Worm (Caenorhabditis elegans): ENCODE data around the gene cyp-29A4.

cyp-29A4 gene

DNA sequence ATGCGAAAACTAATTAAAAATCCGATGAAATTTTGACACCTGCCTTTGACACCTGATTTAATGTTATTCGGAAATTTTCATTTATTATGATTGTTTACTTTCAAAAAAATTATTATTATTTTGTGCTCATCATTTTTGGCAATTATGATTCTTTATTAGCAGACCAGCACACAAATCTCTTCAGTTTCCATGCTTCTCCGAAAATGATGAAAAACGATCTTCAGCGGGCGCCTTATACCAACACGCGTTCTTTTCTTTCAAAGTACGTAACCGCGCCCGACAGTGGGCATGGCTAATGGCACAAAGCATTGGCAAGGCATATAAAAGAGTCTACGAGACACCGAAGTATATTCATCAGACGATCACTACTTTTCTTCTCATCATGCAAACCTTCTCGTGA is 34.7 kb upstream of the cyp-29A4 start, which contains the start of gene idpc-6 (continued):
- TF ChIP-seq ztf-6 (GFP tag; IDR thresholded peaks at IDR 0.05): no peak
- no peak for TF ChIP-seq die-1 (tag; optimal IDR thresholded peaks at IDR 0.05)
- no peak for TF ChIP-seq lin-54 (GFP tag; optimal IDR thresholded peaks at IDR 0.05)
- TF ChIP-seq lir-1 (GFP tag; conservative IDR thresholded peaks at IDR 0.05): no peak
- TF ChIP-seq mes-4 (tag; optimal IDR thresholded peaks at IDR 0.05): no peak

ce11 chrV:9620417-9620816 is 34.1 kb upstream of the cyp-29A4 start:
- TF ChIP-seq aptf-3 (GFP tag; IDR thresholded peaks at IDR 0.05) (0 out of 2 replicates have a peak, but pooled peaks have one; percentile 61), ccch-3 (GFP tag; optimal IDR thresholded peaks at IDR 0.05) (no peak), dpff-1 (tag; optimal IDR thresholded peaks at IDR 0.05) (no peak), ceh-40 (GFP tag; IDR thresholded peaks at IDR 0.05) (no peak), lsl-1 (GFP tag; optimal IDR thresholded peaks at IDR 0.05) (no peak), mes-4 (tag; optimal IDR thresholded peaks at IDR 0.05) (no peak), lir-1 (GFP tag; conservative IDR thresholded peaks at IDR 0.05) (no peak), egrh-3 (GFP tag; IDR thresholded peaks at IDR 0.05) (peak; percentile 86), F52B5.7 (tag; optimal IDR thresholded peaks at IDR 0.05) (no peak), zfh-2 (GFP tag; conservative IDR thresholded peaks at IDR 0.05) (peak; percentile 84), nhr-120 (GFP tag; IDR thresholded peaks at IDR 0.05) (0 out of 2 replicates have a peak, but pooled peaks have one; percentile 41), nfyb-1 (GFP tag; IDR thresholded peaks at IDR 0.05) (0 out of 2 replicates have a peak, but pooled peaks have one; percentile 35), madf-3 (GFP tag; IDR thresholded peaks at IDR 0.05) (0 out of 2 replicates have a peak, but pooled peaks have one; percentile 23)

DNA sequence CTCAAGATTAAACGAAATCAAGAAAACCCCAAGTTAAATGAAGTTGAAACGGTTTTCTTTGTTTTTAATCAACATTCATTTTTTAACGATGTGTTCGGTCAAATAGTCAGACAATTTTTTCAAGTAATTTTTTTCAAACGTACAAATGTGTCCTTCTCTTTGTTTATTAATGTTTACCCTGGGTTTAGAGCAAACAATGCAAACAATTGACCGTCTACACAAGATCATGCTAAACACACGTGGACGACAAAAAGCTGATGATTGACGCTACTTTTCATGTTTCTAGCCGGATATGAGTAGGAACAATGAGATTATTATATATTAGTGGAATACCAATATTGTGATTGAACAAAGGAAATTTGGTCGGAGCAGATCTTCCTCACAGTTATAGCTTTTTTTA is 33.1 kb upstream of the cyp-29A4 start:
- no peak for TF ChIP-seq dpl-1 (GFP tag; optimal IDR thresholded peaks at IDR 0.05)
- no peak for TF ChIP-seq ceh-27 (GFP tag; optimal IDR thresholded peaks at IDR 0.05)
- TF ChIP-seq lin-40 (tag; optimal IDR thresholded peaks at IDR 0.05): no peak
- no peak for TF ChIP-seq nfya-2 (GFP tag; IDR thresholded peaks at IDR 0.05)
- no peak for TF ChIP-seq sdz-38 (tag; optimal IDR thresholded peaks at IDR 0.05)
- no peak for TF ChIP-seq F23B12.7 (tag; optimal IDR thresholded peaks at IDR 0.05; ENCODE audit: insufficient read depth)

ce11 chrV:9622338-9622737 is 32.2 kb upstream of the cyp-29A4 start:
- peak; percentile 79; the same call in 1 of the 2 replicates for TF ChIP-seq egrh-3 (GFP tag; IDR thresholded peaks at IDR 0.05)
- 0 out of 2 replicates have a peak, but pooled peaks have one; percentile 10 for TF ChIP-seq hlh-26 (GFP tag; conservative IDR thresholded peaks at IDR 0.05)
- peak; percentile 76 for TF ChIP-seq zfh-2 (GFP tag; conservative IDR thresholded peaks at IDR 0.05)

DNA sequence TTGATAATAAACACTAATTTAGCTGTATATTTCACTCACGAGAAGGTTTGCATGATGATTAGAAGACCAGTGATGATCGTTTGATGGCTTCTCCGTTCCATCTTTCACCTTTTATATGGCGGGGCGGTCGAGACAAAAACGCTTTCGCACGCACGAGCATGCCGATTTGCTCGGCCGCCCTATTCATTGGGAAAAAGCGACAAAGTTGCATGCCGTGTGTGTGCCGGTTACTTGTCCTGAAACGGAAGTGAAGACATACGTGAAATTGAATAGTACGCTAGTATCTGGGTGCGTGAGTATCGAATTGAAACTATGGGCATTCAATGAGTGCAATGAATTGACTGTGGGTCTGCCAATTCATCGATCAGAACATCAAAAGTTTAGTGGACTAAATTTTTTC is 31.7 kb upstream of the cyp-29A4 start, which contains the start of gene idpc-5:
idpc-5 (minus strand) TSS at position 101 of the 400 bp plus-strand sequence.
- TF ChIP-seq nfyb-1 (GFP tag; IDR thresholded peaks at IDR 0.05): no peak
- TF ChIP-seq nhr-80 (tag; optimal IDR thresholded peaks at IDR 0.05): no peak
- TF ChIP-seq fkh-3 (tag; optimal IDR thresholded peaks at IDR 0.05): no peak
- no peak for TF ChIP-seq nhr-90 (tag; optimal IDR thresholded peaks at IDR 0.05)
- no peak for TF ChIP-seq hmg-20 (GFP tag; IDR thresholded peaks at IDR 0.05)
- TF ChIP-seq nhr-120 (GFP tag; IDR thresholded peaks at IDR 0.05): no peak
- no peak for TF ChIP-seq dpff-1 (tag; optimal IDR thresholded peaks at IDR 0.05)
- no peak for TF ChIP-seq cebp-1 (GFP tag; IDR thresholded peaks at IDR 0.05)
- no peak for TF ChIP-seq cebp-1 (tag; optimal IDR thresholded peaks at IDR 0.05)
- no peak for TF ChIP-seq snpc-1.3 (tag; optimal IDR thresholded peaks at IDR 0.05; ENCODE audit: insufficient read depth)
- TF ChIP-seq mxl-1 (tag; optimal IDR thresholded peaks at IDR 0.05): no peak

All from whole organism, young adult.